Fruit fly (Drosophila melanogaster): ENCODE results near the gene modSP.

modSP gene

DNA sequence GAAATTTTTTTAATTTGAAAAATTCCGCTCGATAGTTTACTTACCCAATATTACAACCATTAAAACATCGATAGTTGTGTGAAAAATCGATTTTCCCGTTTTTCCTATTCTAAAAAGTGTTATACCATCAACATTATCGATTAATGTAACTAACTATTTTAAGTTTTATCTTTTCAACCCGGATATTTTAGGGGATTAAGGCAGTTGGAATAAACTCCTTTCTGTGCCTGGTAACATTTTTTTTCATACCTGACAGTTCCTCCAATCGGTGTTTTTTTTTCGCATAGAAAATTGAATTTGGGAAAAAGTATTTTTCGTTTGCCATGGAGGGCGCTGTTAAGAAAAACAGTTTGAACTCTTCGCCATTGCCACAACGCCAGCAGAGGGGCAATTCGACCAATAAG, 15.5 kb downstream of the modSP start, which contains the start of gene nonA-l:
nonA-l (plus strand) TSS at position 201 of the 404 bp plus-strand sequence.
- TF ChIP-seq gl (tag; optimal IDR thresholded peaks at IDR 0.05) (no peak), CG15710 (tag; optimal IDR thresholded peaks at IDR 0.05) (no peak), rn (GFP tag; IDR thresholded peaks at IDR 0.05) (no peak), CG32121 (GFP tag; IDR thresholded peaks at IDR 0.05) (no peak), Pif1A (GFP tag; optimal IDR thresholded peaks at IDR 0.05) (no peak), CG8301 (tag; optimal IDR thresholded peaks at IDR 0.05) (no peak), EcR (GFP tag; optimal IDR thresholded peaks at IDR 0.05) (no peak), CG34367 (tag; optimal IDR thresholded peaks at IDR 0.05) (no peak), CG9948 (tag; optimal IDR thresholded peaks at IDR 0.05) (no peak), fd96Ca (GFP tag; IDR thresholded peaks at IDR 0.05) (no peak), CG14655 (GFP tag; optimal IDR thresholded peaks at IDR 0.05) (no peak), CG17806 (tag; optimal IDR thresholded peaks at IDR 0.05) (no peak), CG13204 (GFP tag; optimal IDR thresholded peaks at IDR 0.05) (no peak), CG4496 (GFP tag; IDR thresholded peaks at IDR 0.05) (no peak)

DNA sequence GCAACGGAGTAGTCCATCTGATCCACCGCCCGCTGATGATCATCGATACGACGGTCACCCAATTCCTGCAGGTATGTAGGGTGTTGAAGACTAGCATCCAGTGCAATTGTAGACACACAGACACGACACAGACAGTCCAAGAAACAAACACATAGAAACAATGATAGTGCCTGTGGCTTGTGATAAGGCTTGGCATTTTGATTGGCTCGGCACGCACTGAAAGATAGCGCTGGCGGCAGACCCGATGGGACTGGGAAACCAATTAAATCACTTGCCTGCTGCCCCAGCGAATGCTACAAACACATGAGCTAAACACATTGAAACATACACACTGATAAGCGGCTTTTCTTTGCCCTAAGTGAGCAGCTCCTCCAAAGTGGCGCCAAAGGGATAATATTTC, 22.8 kb downstream of the modSP start:
- TF ChIP-seq CG17806 (tag; optimal IDR thresholded peaks at IDR 0.05) = no peak

- TF ChIP-seq CG8159 (tag; optimal IDR thresholded peaks at IDR 0.05) (no peak), CG4496 (GFP tag; IDR thresholded peaks at IDR 0.05) (no peak), Pif1A (GFP tag; optimal IDR thresholded peaks at IDR 0.05) (no peak), D1 (tag; optimal IDR thresholded peaks at IDR 0.05) (no peak), Ets98B (GFP tag; IDR thresholded peaks at IDR 0.05) (no peak), CG10348 (GFP tag; IDR thresholded peaks at IDR 0.05) (no peak), CG17806 (tag; optimal IDR thresholded peaks at IDR 0.05) (no peak), gl (tag; optimal IDR thresholded peaks at IDR 0.05) (no peak), CG34367 (tag; optimal IDR thresholded peaks at IDR 0.05) (no peak), EcR (GFP tag; optimal IDR thresholded peaks at IDR 0.05) (no peak), CG32121 (GFP tag; IDR thresholded peaks at IDR 0.05) (no peak), Pif1B (GFP tag; optimal IDR thresholded peaks at IDR 0.05) (no peak), CG12605 (GFP tag; IDR thresholded peaks at IDR 0.05) (no peak), CG8301 (tag; optimal IDR thresholded peaks at IDR 0.05) (no peak), CG9948 (tag; optimal IDR thresholded peaks at IDR 0.05) (no peak), CG13204 (GFP tag; optimal IDR thresholded peaks at IDR 0.05) (no peak)
Measured at dm6 chr3R:16630564-16630963, 24.9 kb downstream of the modSP start.

- no peak for TF ChIP-seq CG9948 (tag; optimal IDR thresholded peaks at IDR 0.05)
- TF ChIP-seq fd96Ca (GFP tag; IDR thresholded peaks at IDR 0.05) = no peak
- TF ChIP-seq CG14655 (GFP tag; optimal IDR thresholded peaks at IDR 0.05) = no peak
- TF ChIP-seq Pif1B (GFP tag; optimal IDR thresholded peaks at IDR 0.05) = no peak
- TF ChIP-seq gl (tag; optimal IDR thresholded peaks at IDR 0.05) = no peak
- no peak for TF ChIP-seq CG8301 (tag; optimal IDR thresholded peaks at IDR 0.05)
Measured at dm6 chr3R:16626899-16627432, 28.5 kb downstream of the modSP start.

DNA sequence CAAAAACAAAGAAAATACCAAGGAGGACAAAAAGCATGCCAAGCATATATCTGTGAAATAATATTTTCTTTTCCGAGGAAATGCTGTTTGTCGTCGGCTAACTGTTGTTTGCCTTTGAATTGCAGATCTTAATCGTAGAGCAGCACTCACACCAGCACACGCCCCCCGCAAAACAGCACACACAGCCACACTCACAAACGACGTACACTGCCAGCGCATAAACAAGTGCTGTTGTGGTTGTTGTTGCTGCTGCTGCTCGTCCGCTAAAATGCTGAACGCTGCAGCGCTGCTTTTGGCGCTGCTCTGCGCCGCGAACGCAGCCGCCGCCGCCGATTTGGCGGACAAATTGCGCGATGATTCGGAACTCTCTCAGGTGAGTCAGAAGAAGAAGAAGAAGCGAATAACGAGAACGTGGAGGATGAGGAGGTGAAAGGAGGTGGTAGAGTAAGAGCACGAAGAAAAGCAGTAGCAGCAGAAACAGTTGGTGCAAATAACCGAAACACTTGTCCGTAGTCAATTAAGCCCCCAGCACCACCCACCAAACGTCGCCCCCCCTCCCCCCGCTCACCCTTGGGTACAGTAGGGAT, 29.5 kb downstream of the modSP start:
- TF ChIP-seq CG4496 (GFP tag; IDR thresholded peaks at IDR 0.05) = no peak
- TF ChIP-seq EcR (GFP tag; optimal IDR thresholded peaks at IDR 0.05) = peak; percentile 34
- peak; percentile 94 for TF ChIP-seq CG13204 (GFP tag; optimal IDR thresholded peaks at IDR 0.05)

- 0 out of 3 replicates have a peak, but pooled peaks have one; percentile 36 for TF ChIP-seq fd96Ca (GFP tag; IDR thresholded peaks at IDR 0.05)
- no peak for TF ChIP-seq CG9948 (tag; optimal IDR thresholded peaks at IDR 0.05)
- TF ChIP-seq D1 (tag; optimal IDR thresholded peaks at IDR 0.05) = no peak
- TF ChIP-seq gl (tag; optimal IDR thresholded peaks at IDR 0.05) = no peak
- TF ChIP-seq Pif1A (GFP tag; optimal IDR thresholded peaks at IDR 0.05) = no peak
- TF ChIP-seq Ets98B (GFP tag; IDR thresholded peaks at IDR 0.05) = 0 out of 2 replicates have a peak, but pooled peaks have one; percentile 12
- TF ChIP-seq CG32121 (GFP tag; IDR thresholded peaks at IDR 0.05) = no peak
Measured at dm6 chr3R:16624750-16625549, 30.5 kb downstream of the modSP start, which contains the start of gene Fas1. TSS of gene Fas1 (plus strand) at chr3R:16625238.

dm6 chr3R:16624371-16624749, 31.1 kb downstream of the modSP start, which contains the start of gene Ccdc114:
TSS of gene Ccdc114 (minus strand) at chr3R:16624717.
- TF ChIP-seq CG12605 (GFP tag; IDR thresholded peaks at IDR 0.05) (no peak), gl (tag; optimal IDR thresholded peaks at IDR 0.05) (no peak), CG8301 (tag; optimal IDR thresholded peaks at IDR 0.05) (no peak), EcR (GFP tag; optimal IDR thresholded peaks at IDR 0.05) (no peak), CG15710 (tag; optimal IDR thresholded peaks at IDR 0.05) (no peak), Ets98B (GFP tag; IDR thresholded peaks at IDR 0.05) (no peak), CG8159 (tag; optimal IDR thresholded peaks at IDR 0.05) (no peak), fd96Ca (GFP tag; IDR thresholded peaks at IDR 0.05) (no peak), Snoo (tag; optimal IDR thresholded peaks at IDR 0.05) (no peak), Pif1A (GFP tag; optimal IDR thresholded peaks at IDR 0.05) (no peak), CG32121 (GFP tag; IDR thresholded peaks at IDR 0.05) (no peak), CG9948 (tag; optimal IDR thresholded peaks at IDR 0.05) (no peak), CG13204 (GFP tag; optimal IDR thresholded peaks at IDR 0.05) (no peak), CG14655 (GFP tag; optimal IDR thresholded peaks at IDR 0.05) (no peak), rn (GFP tag; IDR thresholded peaks at IDR 0.05) (no peak), D1 (tag; optimal IDR thresholded peaks at IDR 0.05) (no peak), CG34367 (tag; optimal IDR thresholded peaks at IDR 0.05) (no peak), CG4496 (GFP tag; IDR thresholded peaks at IDR 0.05) (no peak)
